Fruit fly (Drosophila melanogaster) whole organism, embryonic: Measurements from ENCODE around the gene dmrt11E.

Experiments used
- B-H2 ChIP-seq: fragments of 200-800 bp; sonication (Bioruptor generic); optimal IDR thresholded peaks from 2 replicates; lab custom pipeline; 2018; ENCODE audit warnings: missing biosample characterization, mild to moderate bottlenecking, missing genetic modification characterization
- CG11247 ChIP-seq: fragments of 200-800 bp; sonication (Bioruptor generic); IDR thresholded peaks from 2 replicates; pipeline ENCODE4 v1.3.6; 2022; ENCODE audit warnings: missing biosample characterization, missing genetic modification characterization
- CG11504 ChIP-seq: fragments of 200-800 bp; sonication (Bioruptor generic); optimal IDR thresholded peaks from 3 replicates; lab custom pipeline; 2019; ENCODE audit warnings: missing biosample characterization, mild to moderate bottlenecking, missing genetic modification characterization, moderate library complexity
- CG13123 ChIP-seq: fragments of 200-800 bp; sonication (Bioruptor generic); optimal IDR thresholded peaks from 2 replicates; lab custom pipeline; 2016; ENCODE audit warnings: missing biosample characterization, missing genetic modification characterization
- CG13894 ChIP-seq: fragments of 200-800 bp; sonication (Bioruptor generic); optimal IDR thresholded peaks from 3 replicates; lab custom pipeline; 2018; ENCODE audit warnings: missing biosample characterization, mild to moderate bottlenecking, missing genetic modification characterization, moderate library complexity
- CG1529 ChIP-seq: fragments of 200-800 bp; sonication (Bioruptor generic); optimal IDR thresholded peaks from 3 replicates; lab custom pipeline; 2018; ENCODE audit warnings: missing biosample characterization, missing genetic modification characterization
- CG15696 ChIP-seq: fragments of 200-800 bp; sonication (Bioruptor generic); optimal IDR thresholded peaks from 2 replicates; lab custom pipeline; 2019; ENCODE audit warnings: missing biosample characterization, mild to moderate bottlenecking, missing genetic modification characterization, moderate library complexity
- CG17802 ChIP-seq: fragments of 200-800 bp; sonication (Bioruptor generic); optimal IDR thresholded peaks from 2 replicates; lab custom pipeline; 2018; ENCODE audit warnings: missing biosample characterization, mild to moderate bottlenecking, missing genetic modification characterization, moderate library complexity
- CG2120 ChIP-seq: fragments of 200-800 bp; sonication (Bioruptor generic); optimal IDR thresholded peaks from 3 replicates; lab custom pipeline; 2016; ENCODE audit warnings: missing biosample characterization, missing genetic modification characterization
- CG2678 ChIP-seq: fragments of 200-800 bp; sonication (Bioruptor generic); optimal IDR thresholded peaks from 3 replicates; lab custom pipeline; 2019; ENCODE audit warnings: missing biosample characterization, mild to moderate bottlenecking, missing genetic modification characterization, moderate library complexity
- CG31365 ChIP-seq: fragments of 200-800 bp; sonication (Bioruptor generic); optimal IDR thresholded peaks from 2 replicates; lab custom pipeline; 2018; ENCODE audit warnings: missing biosample characterization, mild to moderate bottlenecking, missing genetic modification characterization
- CG31441 ChIP-seq: fragments of 200-800 bp; sonication (Bioruptor generic); IDR thresholded peaks from 2 replicates; pipeline ENCODE4 v1.3.6; 2022; ENCODE audit warnings: missing biosample characterization, missing genetic modification characterization
- CG3995 ChIP-seq: fragments of 200-800 bp; sonication (Bioruptor generic); optimal IDR thresholded peaks from 3 replicates; lab custom pipeline; 2016; ENCODE audit warnings: missing biosample characterization, missing genetic modification characterization
- CG4328 ChIP-seq: fragments of 200-800 bp; sonication (Bioruptor generic); optimal IDR thresholded peaks from 3 replicates; lab custom pipeline; 2017; ENCODE audit warnings: missing biosample characterization, missing genetic modification reagents, missing genetic modification characterization
- CG43689 ChIP-seq: fragments of 200-800 bp; sonication (Bioruptor generic); IDR thresholded peaks from 2 replicates; pipeline ENCODE4 v1.3.6; 2022; ENCODE audit warnings: missing biosample characterization, missing genetic modification characterization
- CG6683 ChIP-seq: fragments of 200-800 bp; sonication (Bioruptor generic); optimal IDR thresholded peaks from 2 replicates; lab custom pipeline; 2017; ENCODE audit warnings: missing biosample characterization, mild to moderate bottlenecking, missing genetic modification characterization, missing genetic modification reagents
- CG6765 ChIP-seq: fragments of 200-800 bp; sonication (Bioruptor generic); optimal IDR thresholded peaks from 3 replicates; lab custom pipeline; 2017; ENCODE audit warnings: missing biosample characterization, mild to moderate bottlenecking, missing genetic modification characterization
- CG6854 ChIP-seq: fragments of 200-800 bp; sonication (Bioruptor generic); optimal IDR thresholded peaks from 3 replicates; lab custom pipeline; 2017; ENCODE audit warnings: missing biosample characterization, mild to moderate bottlenecking, missing genetic modification characterization
- CG9215 ChIP-seq: fragments of 200-800 bp; sonication (Bioruptor generic); IDR thresholded peaks from 2 replicates; pipeline ENCODE4 v1.3.6; 2022; ENCODE audit warnings: missing biosample characterization, missing genetic modification characterization
- CG9727 ChIP-seq: fragments of 200-800 bp; sonication (Bioruptor generic); optimal IDR thresholded peaks from 3 replicates; lab custom pipeline; 2017; ENCODE audit warnings: missing biosample characterization, mild to moderate bottlenecking, missing genetic modification characterization
- CG9817 ChIP-seq: fragments of 200-800 bp; sonication (Bioruptor generic); optimal IDR thresholded peaks from 2 replicates; lab custom pipeline; 2018; ENCODE audit warnings: missing biosample characterization, mild to moderate bottlenecking, missing genetic modification characterization, moderate library complexity
- Dbx ChIP-seq: fragments of 200-800 bp; sonication (Bioruptor generic); IDR thresholded peaks from 3 replicates; pipeline ENCODE4 v1.3.6; 2022; ENCODE audit warnings: missing biosample characterization, missing genetic modification characterization
- Doc3 ChIP-seq: fragments of 200-800 bp; sonication (Bioruptor generic); IDR thresholded peaks from 3 replicates; pipeline ENCODE4 v1.3.6; 2022; ENCODE audit warnings: missing biosample characterization, missing genetic modification characterization; ENCODE audit not compliant: partially characterized antibody
- Dref ChIP-seq: fragments of 200-800 bp; sonication (Bioruptor generic); IDR thresholded peaks from 2 replicates; pipeline ENCODE4 v1.3.6; 2022; ENCODE audit warnings: missing biosample characterization, missing genetic modification characterization
- Ets97D ChIP-seq: fragments of 200-800 bp; sonication (Bioruptor generic); optimal IDR thresholded peaks from 3 replicates; lab custom pipeline; 2016; ENCODE audit warnings: missing biosample characterization, missing genetic modification characterization
- Hr3 ChIP-seq: fragments of 200-800 bp; sonication (Bioruptor generic); optimal IDR thresholded peaks from 3 replicates; lab custom pipeline; 2016; ENCODE audit warnings: missing biosample characterization, missing genetic modification characterization
- MBD-R2 ChIP-seq: fragments of 200-800 bp; sonication (Bioruptor generic); IDR thresholded peaks from 2 replicates; pipeline ENCODE4 v1.3.6; 2022; ENCODE audit warnings: missing biosample characterization, missing genetic modification characterization
- Max ChIP-seq: fragments of 200-800 bp; sonication (Bioruptor generic); optimal IDR thresholded peaks from 2 replicates; lab custom pipeline; 2016; ENCODE audit warnings: missing biosample characterization, mild to moderate bottlenecking, missing genetic modification characterization
- NK7.1 ChIP-seq: fragments of 200-800 bp; sonication (Bioruptor generic); optimal IDR thresholded peaks from 3 replicates; lab custom pipeline; 2016; ENCODE audit warnings: missing biosample characterization, missing genetic modification characterization
- Oli ChIP-seq: fragments of 200-800 bp; sonication (Bioruptor generic); optimal IDR thresholded peaks from 2 replicates; lab custom pipeline; 2018; ENCODE audit warnings: missing biosample characterization, mild to moderate bottlenecking, missing genetic modification characterization, moderate library complexity
- PHDP ChIP-seq: fragments of 200-800 bp; sonication (Bioruptor generic); optimal IDR thresholded peaks from 3 replicates; lab custom pipeline; 2018; ENCODE audit warnings: missing biosample characterization, mild to moderate bottlenecking, missing genetic modification characterization, moderate library complexity
- Ravus ChIP-seq: fragments of 200-800 bp; sonication (Bioruptor generic); IDR thresholded peaks from 2 replicates; pipeline ENCODE4 v1.3.6; 2022; ENCODE audit warnings: missing biosample characterization, missing genetic modification characterization
- Rx ChIP-seq: fragments of 200-800 bp; sonication (Bioruptor generic); IDR thresholded peaks from 2 replicates; pipeline ENCODE4 v1.3.6; 2022; ENCODE audit warnings: missing biosample characterization, missing genetic modification characterization
- Sry-δ ChIP-seq: fragments of 200-800 bp; sonication (Bioruptor generic); optimal IDR thresholded peaks from 2 replicates; lab custom pipeline; 2016; ENCODE audit warnings: missing biosample characterization, missing genetic modification characterization
- Taf1 ChIP-seq: fragments of 200-800 bp; sonication (Bioruptor generic); IDR thresholded peaks from 2 replicates; pipeline ENCODE4 v1.3.6; 2022; ENCODE audit warnings: missing biosample characterization, missing genetic modification characterization
- Usf ChIP-seq: fragments of 200-800 bp; sonication (Bioruptor generic); optimal IDR thresholded peaks from 2 replicates; lab custom pipeline; 2017; ENCODE audit warnings: missing genotype, missing biosample characterization, missing genetic modification characterization
- ac ChIP-seq: fragments of 200-800 bp; sonication (Bioruptor generic); optimal IDR thresholded peaks from 3 replicates; lab custom pipeline; 2017; ENCODE audit warnings: missing biosample characterization, mild to moderate bottlenecking, missing genetic modification characterization
- amos ChIP-seq: fragments of 200-800 bp; sonication (Bioruptor generic); IDR thresholded peaks from 2 replicates; pipeline ENCODE4 v1.3.6; 2022; ENCODE audit warnings: missing biosample characterization, missing genetic modification characterization; ENCODE audit not compliant: partially characterized antibody
- crol ChIP-seq: fragments of 200-800 bp; sonication (Bioruptor generic); IDR thresholded peaks from 2 replicates; pipeline ENCODE4 v1.3.6; 2022; ENCODE audit warnings: missing biosample characterization, missing genetic modification characterization
- en ChIP-seq: fragments of 200-800 bp; sonication (Bioruptor generic); optimal IDR thresholded peaks from 2 replicates; lab custom pipeline; 2016; ENCODE audit warnings: missing biosample characterization, missing genetic modification characterization
- gce ChIP-seq: fragments of 200-800 bp; sonication (Bioruptor generic); IDR thresholded peaks from 3 replicates; pipeline ENCODE4 v1.3.6; 2022; ENCODE audit warnings: missing biosample characterization, missing genetic modification characterization
- gro ChIP-seq: fragments of 200-800 bp; sonication (Bioruptor generic); optimal IDR thresholded peaks from 2 replicates; lab custom pipeline; 2016; ENCODE audit warnings: missing biosample characterization, missing genetic modification characterization
- ham ChIP-seq: fragments of 200-800 bp; sonication (Bioruptor generic); IDR thresholded peaks from 2 replicates; pipeline ENCODE4 v1.3.6; 2022; ENCODE audit warnings: missing biosample characterization, missing genetic modification characterization
- hbn ChIP-seq: fragments of 200-800 bp; sonication (Bioruptor generic); IDR thresholded peaks from 2 replicates; pipeline ENCODE4 v1.3.6; 2022; ENCODE audit warnings: missing biosample characterization, missing genetic modification characterization; ENCODE audit not compliant: partially characterized antibody
- pan ChIP-seq, 4 experiments: fragments of >200 bp in 3 of 4; fragments of 200-800 bp in 1 of 4; sonication (Bioruptor generic) in 1 of 4; optimal IDR thresholded peaks in 3 of 4; IDR thresholded peaks in 1 of 4; 2 replicates each; pipeline versions ENCODE4 v1.3.6 to Lab custom; 2017 to 2022; ENCODE audit warnings: missing biosample characterization in 2 of 4, missing genetic modification characterization in 2 of 4, mixed read lengths in 1 of 4
- prd ChIP-seq, 3 experiments: fragments of >200 bp in 2 of 3; fragments of 200-800 bp in 1 of 3; sonication (Bioruptor generic) in 1 of 3; optimal IDR thresholded peaks in 2 of 3; IDR thresholded peaks in 1 of 3; 2 replicates in 2 of 3; 3 replicates in 1 of 3; pipeline versions ENCODE4 v1.3.6 to Lab custom; 2017 to 2022; ENCODE audit warnings: missing biosample characterization in 1 of 3, missing genetic modification characterization in 1 of 3
- stc ChIP-seq: fragments of 200-800 bp; sonication (Bioruptor generic); IDR thresholded peaks from 2 replicates; pipeline ENCODE4 v1.3.6; 2022; ENCODE audit warnings: missing biosample characterization, missing genetic modification characterization
- tup ChIP-seq: fragments of 200-800 bp; sonication (Bioruptor generic); optimal IDR thresholded peaks from 2 replicates; lab custom pipeline; 2016; ENCODE audit warnings: missing biosample characterization, mild to moderate bottlenecking, missing genetic modification characterization, moderate library complexity
- usp ChIP-seq: fragments of >200 bp; optimal IDR thresholded peaks from 2 replicates; lab custom pipeline; 2017; ENCODE audit warnings: missing biosample characterization, missing genetic modification characterization
- yki ChIP-seq: fragments of >200 bp; optimal IDR thresholded peaks from 3 replicates; lab custom pipeline; 2018

Gene dmrt11E

DNA sequence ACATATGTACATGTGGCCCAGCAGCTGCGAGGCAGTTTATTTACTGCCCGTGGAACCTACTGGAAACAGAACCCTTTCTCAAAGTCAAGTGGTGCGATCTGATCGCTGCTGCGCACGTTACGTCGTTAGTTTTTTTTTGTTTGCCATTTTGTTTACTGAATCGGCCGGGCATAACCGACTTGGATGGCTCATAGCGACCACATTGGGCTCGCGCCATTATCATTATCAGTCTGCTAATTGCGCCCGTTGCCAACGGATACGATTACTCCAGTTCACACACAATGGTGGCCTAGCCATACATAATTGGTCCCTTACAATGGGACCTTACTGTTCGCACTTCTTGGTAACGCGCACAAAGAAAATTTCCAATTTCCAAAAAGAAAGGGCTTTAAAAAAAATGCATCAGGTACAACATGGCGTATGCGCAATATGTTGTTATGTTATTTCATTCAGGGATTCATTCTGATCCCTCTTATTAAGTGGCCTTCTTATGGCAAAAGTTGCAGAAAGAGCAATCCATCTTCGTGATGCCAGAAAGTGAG, 35.2 kb upstream of the dmrt11E start (continued):
- TF ChIP-seq pan (optimal IDR thresholded peaks at IDR 0.05; lab: Kevin White, UChicago) (no peak), pan (GFP tag; optimal IDR thresholded peaks at IDR 0.05 in 1 of 2, IDR thresholded peaks at IDR 0.05 in 1 of 2) (no peak), hbn (GFP tag; lab: Robert Waterston, UW) (no peak), Oli (peak; percentile 29), Doc3 (GFP tag; lab: Robert Waterston, UW) (no peak), Dbx (GFP tag; lab: Robert Waterston, UW) (0 out of 3 replicates have a peak, but pooled peaks have one; percentile 27), en (GFP tag; lab: Kevin White, UChicago) (no peak), tup (GFP tag; lab: Kevin White, UChicago) (no peak), PHDP (no peak), CG9817 (tag; lab: Kevin White, UChicago) (no peak), CG11504 (tag; lab: Kevin White, UChicago) (peak; percentile 25), CG31365 (no peak), gro (GFP tag; lab: Kevin White, UChicago) (no peak), Ravus (GFP tag; lab: Robert Waterston, UW) (no peak), CG9727 (GFP tag; lab: Kevin White, UChicago) (peak; percentile 55), CG4328 (GFP tag; lab: Kevin White, UChicago) (no peak), CG13894 (tag; lab: Kevin White, UChicago) (peak; percentile 29), B-H2 (no peak), CG1529 (GFP tag; lab: Kevin White, UChicago) (no peak), Taf1 (GFP tag; lab: Robert Waterston, UW) (no peak), CG3995 (GFP tag; lab: Kevin White, UChicago) (no peak), Dref (GFP tag; lab: Robert Waterston, UW) (no peak), CG43689 (GFP tag; lab: Robert Waterston, UW) (no peak), CG6854 (GFP tag; lab: Kevin White, UChicago) (no peak), crol (GFP tag; lab: Robert Waterston, UW) (no peak), CG15696 (tag; lab: Kevin White, UChicago) (no peak), prd (optimal IDR thresholded peaks at IDR 0.05; lab: Kevin White, UChicago) (no peak), prd (GFP tag; IDR thresholded peaks at IDR 0.05; lab: Robert Waterston, UW) (no peak), CG17802 (no peak), NK7.1 (no peak), amos (GFP tag; lab: Robert Waterston, UW) (no peak), CG9215 (GFP tag; lab: Robert Waterston, UW) (peak; percentile 44; the same call in 1 of the 2 replicates), Hr3 (GFP tag; lab: Kevin White, UChicago) (peak; percentile 3), CG6765 (no peak), gce (no peak), Ets97D (no peak), CG2678 (peak; percentile 55), Rx (GFP tag; lab: Robert Waterston, UW) (0 out of 2 replicates have a peak, but pooled peaks have one; percentile 2), yki (lab: Kevin White, UChicago) (no peak), Max (no peak), CG11247 (GFP tag; lab: Robert Waterston, UW) (no peak), Sry-δ (peak; percentile 4), ham (GFP tag; lab: Robert Waterston, UW) (no peak), ac (GFP tag; lab: Kevin White, UChicago) (no peak), CG13123 (GFP tag; lab: Kevin White, UChicago) (no peak), MBD-R2 (GFP tag; lab: Robert Waterston, UW) (no peak), usp (GFP tag; lab: Kevin White, UChicago) (no peak), Usf (peak; percentile 5), CG6683 (no peak), CG2120 (peak; percentile 77), stc (no peak), CG31441 (GFP tag; lab: Robert Waterston, UW) (no peak)
